Worm (Caenorhabditis elegans) whole organism, L1 larva: ENCODE results near the gene popl-1.

ENCODE experiments used
- C16A3.4 ChIP-seq: fragments of 150-350 bp; optimal IDR thresholded peaks from 2 replicates; lab custom pipeline; 2014; ENCODE audit warnings: missing biosample characterization, missing genetic modification characterization
- Y116A8C.19 ChIP-seq: sonication (generic microtip); optimal IDR thresholded peaks from 2 replicates; lab custom pipeline; 2016; ENCODE audit warnings: missing compliant biosample characterization, missing genetic modification characterization, borderline replicate concordance
- aha-1 ChIP-seq: fragments of 150-350 bp; optimal IDR thresholded peaks from 2 replicates; lab custom pipeline; 2014; ENCODE audit warnings: missing biosample characterization, missing genetic modification characterization
- aly-2 ChIP-seq: fragments of 150-350 bp; optimal IDR thresholded peaks from 2 replicates; lab custom pipeline; 2014; ENCODE audit warnings: missing biosample characterization, missing genetic modification characterization
- blmp-1 ChIP-seq: fragments of 150-350 bp; optimal IDR thresholded peaks from 2 replicates; lab custom pipeline; 2014; ENCODE audit warnings: missing biosample characterization, missing genetic modification characterization
- ceh-63 ChIP-seq: fragments of 200-800 bp; sonication (Bioruptor generic); optimal IDR thresholded peaks from 2 replicates; lab custom pipeline; 2018; ENCODE audit warnings: mild to moderate bottlenecking, missing genetic modification characterization, missing compliant biosample characterization
- ceh-82 ChIP-seq, 3 experiments: fragments of 150-350 bp in 1 of 3; sonication (generic microtip) in 2 of 3; optimal IDR thresholded peaks; 2 replicates each; lab custom pipeline; 2014 to 2017; ENCODE audit warnings: missing biosample characterization in 3 of 3, missing genetic modification characterization in 3 of 3
- ceh-88 ChIP-seq: fragments of 200-800 bp; sonication (Bioruptor generic); IDR thresholded peaks from 2 replicates; pipeline ENCODE4 v1.3.6; 2022; ENCODE audit warnings: missing genetic modification characterization, missing compliant biosample characterization
- ceh-90 ChIP-seq: sonication (generic microtip); optimal IDR thresholded peaks from 2 replicates; lab custom pipeline; 2016; ENCODE audit warnings: missing genetic modification characterization, missing compliant biosample characterization
- ces-1 ChIP-seq: fragments of 150-350 bp; optimal IDR thresholded peaks from 2 replicates; lab custom pipeline; 2014; ENCODE audit warnings: missing biosample characterization, missing genetic modification reagents, missing genetic modification characterization
- dpl-1 ChIP-seq, 3 experiments: fragments of 150-350 bp in 2 of 3; sonication (generic microtip) in 1 of 3; optimal IDR thresholded peaks; 2 replicates each; lab custom pipeline; 2014 to 2017; ENCODE audit warnings: missing biosample characterization in 3 of 3, missing genetic modification characterization in 3 of 3, missing genetic modification reagents in 3 of 3
- efl-1 ChIP-seq, 4 experiments: fragments of 150-350 bp; optimal IDR thresholded peaks in 3 of 4; peaks in 1 of 4; 1 replicate in 1 of 4; 2 replicates in 3 of 4; lab custom pipeline; 2014; ENCODE audit warnings: missing biosample characterization in 2 of 4, missing genetic modification characterization in 2 of 4, missing genetic modification reagents in 2 of 4
- efl-3 ChIP-seq: fragments of 200-800 bp; sonication (Bioruptor generic); optimal IDR thresholded peaks from 2 replicates; lab custom pipeline; 2018; ENCODE audit warnings: mild to moderate bottlenecking, missing genetic modification characterization, missing compliant biosample characterization
- egl-13 ChIP-seq: sonication (generic microtip); optimal IDR thresholded peaks from 2 replicates; lab custom pipeline; 2016; ENCODE audit warnings: missing genotype, missing genetic modification reagents, missing genetic modification characterization, missing compliant biosample characterization
- elt-3 ChIP-seq, 6 experiments: fragments of 150-350 bp in 1 of 6; sonication (generic microtip); optimal IDR thresholded peaks; 2 replicates each; lab custom pipeline; 2017 to 2018; ENCODE audit warnings: missing biosample characterization in 6 of 6, missing genetic modification characterization in 6 of 6, inconsistent platforms in 1 of 6
- ets-5 ChIP-seq: fragments of 200-800 bp; sonication (Bioruptor generic); IDR thresholded peaks from 2 replicates; pipeline ENCODE4 v1.3.6; 2022; ENCODE audit warnings: missing genetic modification characterization, missing compliant biosample characterization
- fkh-10 ChIP-seq: sonication (generic microtip); optimal IDR thresholded peaks from 2 replicates; lab custom pipeline; 2017; ENCODE audit warnings: missing biosample characterization, missing genetic modification reagents, missing genetic modification characterization
- fkh-4 ChIP-seq: sonication (generic microtip); optimal IDR thresholded peaks from 2 replicates; lab custom pipeline; 2016; ENCODE audit warnings: missing compliant biosample characterization, missing genetic modification characterization, borderline replicate concordance
- fkh-8 ChIP-seq: sonication (generic microtip); optimal IDR thresholded peaks from 2 replicates; lab custom pipeline; 2016; ENCODE audit warnings: mild to moderate bottlenecking, missing genetic modification characterization, missing compliant biosample characterization
- fos-1 ChIP-seq: fragments of 150-350 bp; optimal IDR thresholded peaks from 2 replicates; lab custom pipeline; 2014; ENCODE audit warnings: missing biosample characterization, missing genetic modification characterization
- grh-1 ChIP-seq: fragments of 200-800 bp; sonication (Bioruptor generic); IDR thresholded peaks from 2 replicates; pipeline ENCODE4 v1.3.6; 2022; ENCODE audit warnings: missing genetic modification reagents, missing genetic modification characterization, missing compliant biosample characterization
- isw-1 ChIP-seq: fragments of 200-800 bp; sonication (Bioruptor generic); IDR thresholded peaks from 2 replicates; pipeline ENCODE4 v1.3.6; 2022; ENCODE audit warnings: missing genetic modification characterization, missing compliant biosample characterization
- jun-1 ChIP-seq: fragments of 150-350 bp; optimal IDR thresholded peaks from 2 replicates; lab custom pipeline; 2014; ENCODE audit warnings: missing biosample characterization, missing genetic modification reagents, missing genetic modification characterization
- lin-13 ChIP-seq: fragments of 150-350 bp; optimal IDR thresholded peaks from 2 replicates; lab custom pipeline; 2014; ENCODE audit warnings: missing biosample characterization, missing genetic modification reagents, missing genetic modification characterization
- lin-14 ChIP-seq: fragments of 200-800 bp; sonication (Bioruptor generic); optimal IDR thresholded peaks from 2 replicates; lab custom pipeline; 2018; ENCODE audit warnings: mild to moderate bottlenecking, missing genetic modification characterization, moderate library complexity, missing compliant biosample characterization
- lin-15B ChIP-seq: fragments of 150-350 bp; sonication (generic microtip); optimal IDR thresholded peaks from 3 replicates; lab custom pipeline; 2014; ENCODE audit warnings: missing biosample characterization, missing genetic modification characterization
- lsy-2 ChIP-seq, 2 experiments: fragments of 150-350 bp; optimal IDR thresholded peaks; 2 replicates each; lab custom pipeline; 2014; ENCODE audit warnings: missing biosample characterization in 2 of 2, missing genetic modification characterization in 2 of 2
- mdl-1 ChIP-seq, 2 experiments: fragments of 150-350 bp; optimal IDR thresholded peaks; 2 replicates each; lab custom pipeline; 2014 to 2017; ENCODE audit warnings: missing biosample characterization in 2 of 2, missing genetic modification characterization in 2 of 2, inconsistent platforms in 1 of 2
- mep-1 ChIP-seq: fragments of 150-350 bp; optimal IDR thresholded peaks from 2 replicates; lab custom pipeline; 2014; ENCODE audit warnings: missing biosample characterization, missing genetic modification characterization
- nhr-11 ChIP-seq: fragments of 150-350 bp; optimal IDR thresholded peaks from 2 replicates; lab custom pipeline; 2014; ENCODE audit warnings: missing biosample characterization, missing genetic modification characterization
- nhr-12 ChIP-seq: sonication (generic microtip); optimal IDR thresholded peaks from 2 replicates; lab custom pipeline; 2017; ENCODE audit warnings: missing biosample characterization, missing genetic modification characterization
- nhr-237 ChIP-seq: fragments of 150-350 bp; optimal IDR thresholded peaks from 2 replicates; lab custom pipeline; 2014; ENCODE audit warnings: missing biosample characterization, missing genetic modification characterization
- nhr-28 ChIP-seq: fragments of 150-350 bp; optimal IDR thresholded peaks from 2 replicates; lab custom pipeline; 2014; ENCODE audit warnings: missing biosample characterization, missing genetic modification characterization
- nhr-71 ChIP-seq: sonication (generic microtip); optimal IDR thresholded peaks from 2 replicates; lab custom pipeline; 2016; ENCODE audit warnings: mild to moderate bottlenecking, missing genetic modification characterization, moderate library complexity, missing compliant biosample characterization
- nhr-76 ChIP-seq: sonication (generic microtip); optimal IDR thresholded peaks from 2 replicates; lab custom pipeline; 2017; ENCODE audit warnings: missing biosample characterization, missing genetic modification characterization
- nhr-85 ChIP-seq: sonication (generic microtip); peaks from one replicate; lab custom pipeline; 2016; ENCODE audit warnings: missing genetic modification characterization, inconsistent platforms, missing compliant biosample characterization
- nhr-90 ChIP-seq: sonication (generic microtip); optimal IDR thresholded peaks from 2 replicates; lab custom pipeline; 2016; ENCODE audit warnings: mild to moderate bottlenecking, missing genetic modification characterization, missing compliant biosample characterization; ENCODE audit not compliant: poor library complexity
- rnt-1 ChIP-seq: sonication (generic microtip); optimal IDR thresholded peaks from 2 replicates; lab custom pipeline; 2016; ENCODE audit warnings: mild to moderate bottlenecking, missing genetic modification characterization, moderate library complexity, missing compliant biosample characterization
- skn-1 ChIP-seq: fragments of 150-350 bp; optimal IDR thresholded peaks from 2 replicates; lab custom pipeline; 2014; ENCODE audit warnings: missing biosample characterization, missing genetic modification characterization
- snu-23 ChIP-seq: sonication (generic microtip); optimal IDR thresholded peaks from 2 replicates; lab custom pipeline; 2016; ENCODE audit warnings: missing genetic modification characterization, missing compliant biosample characterization
- sox-4 ChIP-seq: sonication (generic microtip); optimal IDR thresholded peaks from 2 replicates; lab custom pipeline; 2016; ENCODE audit warnings: missing genetic modification characterization, missing compliant biosample characterization
- sptf-1 ChIP-seq: fragments of 150-350 bp; optimal IDR thresholded peaks from 2 replicates; lab custom pipeline; 2014; ENCODE audit warnings: missing biosample characterization, missing genetic modification characterization
- unc-130 ChIP-seq: fragments of 150-350 bp; optimal IDR thresholded peaks from 2 replicates; lab custom pipeline; 2017; ENCODE audit warnings: missing biosample characterization, missing genetic modification characterization, inconsistent platforms
- unc-62 ChIP-seq: fragments of 150-350 bp; optimal IDR thresholded peaks from 2 replicates; lab custom pipeline; 2014; ENCODE audit warnings: missing biosample characterization, missing genetic modification reagents, missing genetic modification characterization
- unc-98 ChIP-seq: fragments of 200-800 bp; sonication (Bioruptor generic); IDR thresholded peaks from 2 replicates; pipeline ENCODE4 v1.3.6; 2022; ENCODE audit warnings: missing genetic modification characterization, missing compliant biosample characterization
- xbp-1 ChIP-seq: sonication (generic microtip); optimal IDR thresholded peaks from 2 replicates; lab custom pipeline; 2016; ENCODE audit warnings: missing genetic modification characterization, missing compliant biosample characterization
- zag-1 ChIP-seq: fragments of 150-350 bp; optimal IDR thresholded peaks from 2 replicates; lab custom pipeline; 2014; ENCODE audit warnings: missing biosample characterization, missing genetic modification characterization
- ztf-11 ChIP-seq, 2 experiments: sonication (generic microtip); optimal IDR thresholded peaks; 2 replicates each; lab custom pipeline; 2016 to 2017; ENCODE audit warnings: missing genetic modification characterization in 2 of 2, missing biosample characterization in 1 of 2, missing compliant biosample characterization in 1 of 2

Gene popl-1

DNA sequence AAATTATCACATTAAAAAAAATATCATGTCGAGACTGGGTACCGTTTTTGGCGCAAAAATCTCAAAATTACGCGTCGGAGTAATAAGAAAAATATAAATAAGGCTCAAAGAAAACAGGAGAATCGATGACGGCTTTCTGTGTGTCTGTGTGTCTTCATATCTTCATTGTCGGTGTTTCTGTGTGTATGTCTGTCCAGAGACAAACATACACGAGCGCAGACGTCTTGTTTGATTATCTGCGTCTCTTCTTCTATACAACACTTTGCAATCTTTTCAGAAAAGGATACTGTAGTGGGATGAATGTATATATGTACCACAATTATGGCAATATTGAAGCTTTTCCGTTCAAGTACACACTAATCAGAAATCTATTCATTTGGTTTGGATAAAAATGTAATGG is 13.6 kb upstream of the popl-1 start, which contains the start of gene C05D11.13 (continued):
- TF ChIP-seq Y116A8C.19 (tag; lab: Kevin White, UChicago) (no peak), fkh-4 (tag; lab: Kevin White, UChicago) (no peak), ceh-88 (no peak), rnt-1 (tag; lab: Kevin White, UChicago) (peak; percentile 26), nhr-71 (tag; lab: Kevin White, UChicago) (peak; percentile 50), nhr-12 (no peak), C16A3.4 (tag; lab: Kevin White, UChicago) (peak; percentile 34), fkh-10 (GFP tag; lab: Kevin White, UChicago) (no peak), nhr-237 (tag; lab: Kevin White, UChicago) (no peak), unc-130 (tag; lab: Kevin White, UChicago) (peak; percentile 68), nhr-85 (peak; percentile 11), fos-1 (no peak), aly-2 (tag; lab: Kevin White, UChicago) (no peak)

DNA sequence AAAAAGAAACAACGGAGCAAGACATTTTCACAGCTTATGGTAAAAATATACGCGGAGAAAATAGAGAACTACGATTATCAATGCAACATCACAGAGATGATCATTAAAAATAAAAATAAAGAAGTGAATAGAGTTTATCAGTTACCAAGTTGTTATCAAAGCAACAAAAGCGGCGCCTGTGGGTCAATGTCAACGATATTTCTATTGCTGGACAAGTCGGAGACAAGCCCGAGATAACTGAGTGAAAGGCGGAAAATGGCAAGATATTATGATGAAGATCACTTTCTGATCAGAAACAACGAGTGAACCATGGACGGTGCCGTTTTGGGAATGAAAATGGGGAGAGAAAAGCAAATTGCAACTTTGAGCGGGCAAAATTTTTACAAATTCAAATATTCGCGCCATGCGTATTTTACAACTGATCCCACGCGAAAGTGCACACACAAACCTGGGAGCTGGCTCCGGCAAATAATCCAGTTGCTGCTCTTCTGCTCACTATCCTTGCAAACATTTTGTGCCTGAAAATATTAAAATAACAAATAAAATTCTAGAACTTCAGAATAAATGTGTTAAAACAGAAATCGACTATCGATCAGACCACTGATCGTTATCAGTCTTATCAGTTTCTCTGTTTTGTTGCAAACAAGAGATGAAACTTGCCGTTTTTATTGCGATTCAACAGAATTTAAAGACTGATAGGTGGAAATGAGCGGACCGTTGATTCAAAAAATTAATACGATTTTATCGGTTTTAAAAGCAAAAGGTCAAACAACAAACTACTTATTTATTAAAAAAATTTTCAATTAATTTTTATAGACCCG is 11.8 kb upstream of the popl-1 start, which contains the start of gene mel-32:
Gene mel-32 (minus strand): TSS at position 696 of the 821 bp plus-strand sequence.
- TF ChIP-seq unc-98 (GFP tag; lab: Robert Waterston, UW) (no peak), ceh-63 (GFP tag; lab: Kevin White, UChicago) (no peak), grh-1 (GFP tag; lab: Robert Waterston, UW) (no peak), snu-23 (GFP tag; lab: Kevin White, UChicago) (peak; percentile 26), lin-13 (GFP tag; lab: Kevin White, UChicago) (peak; percentile 1), zag-1 (tag; lab: Kevin White, UChicago) (no peak), nhr-71 (tag; lab: Kevin White, UChicago) (peak; percentile 41), Y116A8C.19 (tag; lab: Kevin White, UChicago) (no peak), ets-5 (no peak), xbp-1 (tag; lab: Kevin White, UChicago) (no peak), egl-13 (tag; lab: Kevin White, UChicago) (no peak), ces-1 (GFP tag; lab: Kevin White, UChicago) (no peak), fkh-8 (no peak), ztf-11 (tag; optimal IDR thresholded peaks at IDR 0.05; lab: Kevin White, UChicago) (no peak), mep-1 (tag; lab: Kevin White, UChicago) (no peak), ceh-90 (no peak), lsy-2 (tag; optimal IDR thresholded peaks at IDR 0.05; lab: Kevin White, UChicago) (peak in 1 of 2 experiments; percentile 55), fkh-4 (tag; lab: Kevin White, UChicago) (no peak), nhr-76 (no peak), efl-1 (optimal IDR thresholded peaks at IDR 0.05; lab: Kevin White, UChicago) (peak; percentile 81 to 84), efl-1 (GFP tag; optimal IDR thresholded peaks at IDR 0.05 in 1 of 2; lab: Kevin White, UChicago) (peak; percentile 84 to 98), nhr-28 (tag; lab: Kevin White, UChicago) (no peak), nhr-90 (tag; lab: Kevin White, UChicago) (no peak), sptf-1 (no peak), C16A3.4 (tag; lab: Kevin White, UChicago) (no peak), ceh-82 (tag; optimal IDR thresholded peaks at IDR 0.05; lab: Kevin White, UChicago) (peak in 1 of 3 experiments; percentile 15), unc-62 (GFP tag; lab: Kevin White, UChicago) (no peak), lin-14 (GFP tag; lab: Kevin White, UChicago) (no peak), ceh-88 (no peak), isw-1 (GFP tag; lab: Robert Waterston, UW) (no peak), aha-1 (tag; lab: Kevin White, UChicago) (no peak), nhr-12 (no peak), nhr-85 (peak; percentile 12), mdl-1 (tag; optimal IDR thresholded peaks at IDR 0.05; lab: Kevin White, UChicago) (no peak), jun-1 (no peak), skn-1 (tag; lab: Kevin White, UChicago) (no peak), aly-2 (tag; lab: Kevin White, UChicago) (no peak), elt-3 (tag; optimal IDR thresholded peaks at IDR 0.05; lab: Kevin White, UChicago) (peak in 1 of 6 experiments; percentile 67), lin-15B (tag; lab: Kevin White, UChicago) (no peak), sox-4 (tag; lab: Kevin White, UChicago) (no peak), dpl-1 (GFP tag; optimal IDR thresholded peaks at IDR 0.05; lab: Kevin White, UChicago) (peak; percentile 71 to 83 (median 75)), nhr-11 (tag; lab: Kevin White, UChicago) (no peak), efl-3 (GFP tag; lab: Kevin White, UChicago) (no peak), blmp-1 (tag; lab: Kevin White, UChicago) (peak; percentile 84)
